Fruit fly (Drosophila melanogaster): ENCODE measurements around the gene FASN1.

Gene FASN1

dm6 chr2L:3041918-3042615 is 14.3 kb upstream of the FASN1 start, which contains the start of gene CG17261:
TSS of gene CG17261 (plus strand) at chr2L:3042551.
- TF ChIP-seq Ets98B (GFP tag; IDR thresholded peaks at IDR 0.05) = no peak
- no peak for TF ChIP-seq CG15710 (tag; optimal IDR thresholded peaks at IDR 0.05)
- TF ChIP-seq CG32121 (GFP tag; IDR thresholded peaks at IDR 0.05) = 0 out of 2 replicates have a peak, but pooled peaks have one; percentile 22
- TF ChIP-seq Pif1B (GFP tag; optimal IDR thresholded peaks at IDR 0.05) = no peak
- no peak for TF ChIP-seq rn (GFP tag; IDR thresholded peaks at IDR 0.05)
- no peak for TF ChIP-seq CG12605 (GFP tag; IDR thresholded peaks at IDR 0.05)
- TF ChIP-seq CG17806 (tag; optimal IDR thresholded peaks at IDR 0.05) = no peak
- no peak for TF ChIP-seq CG8301 (tag; optimal IDR thresholded peaks at IDR 0.05)
- no peak for TF ChIP-seq Pif1A (GFP tag; optimal IDR thresholded peaks at IDR 0.05)

- TF ChIP-seq CG9948 (tag; optimal IDR thresholded peaks at IDR 0.05) (no peak), CG17806 (tag; optimal IDR thresholded peaks at IDR 0.05) (no peak), CG34367 (tag; optimal IDR thresholded peaks at IDR 0.05) (no peak), CG12605 (GFP tag; IDR thresholded peaks at IDR 0.05) (no peak), rn (GFP tag; IDR thresholded peaks at IDR 0.05) (no peak), CG8159 (tag; optimal IDR thresholded peaks at IDR 0.05) (no peak), Pif1A (GFP tag; optimal IDR thresholded peaks at IDR 0.05) (no peak), Ets98B (GFP tag; IDR thresholded peaks at IDR 0.05) (no peak), EcR (GFP tag; optimal IDR thresholded peaks at IDR 0.05) (no peak), Pif1B (GFP tag; optimal IDR thresholded peaks at IDR 0.05) (no peak), CG10348 (GFP tag; IDR thresholded peaks at IDR 0.05) (no peak), CG14655 (GFP tag; optimal IDR thresholded peaks at IDR 0.05) (no peak), CG32121 (GFP tag; IDR thresholded peaks at IDR 0.05) (no peak), Snoo (tag; optimal IDR thresholded peaks at IDR 0.05) (no peak), CG8301 (tag; optimal IDR thresholded peaks at IDR 0.05) (no peak), CG13204 (GFP tag; optimal IDR thresholded peaks at IDR 0.05) (no peak)
These were observed 12.8 kb upstream of the FASN1 start, which contains the start of gene FASN2 for dm6 chr2L:3043647-3044046. TSS of gene FASN2 (plus strand) at chr2L:3043947.

- TF ChIP-seq Pif1A (GFP tag; optimal IDR thresholded peaks at IDR 0.05) = no peak
These were observed 11.5 kb upstream of the FASN1 start for dm6 chr2L:3044660-3045504.

dm6 chr2L:3055710-3056447 is 519 bp upstream of the FASN1 start:
- no peak for TF ChIP-seq CG32121 (GFP tag; IDR thresholded peaks at IDR 0.05)
- TF ChIP-seq CG12605 (GFP tag; IDR thresholded peaks at IDR 0.05) = no peak
- TF ChIP-seq CG8159 (tag; optimal IDR thresholded peaks at IDR 0.05) = peak; percentile 54
- TF ChIP-seq Pif1B (GFP tag; optimal IDR thresholded peaks at IDR 0.05) = peak; percentile 33
- TF ChIP-seq CG14655 (GFP tag; optimal IDR thresholded peaks at IDR 0.05) = peak; percentile 75
- TF ChIP-seq Pif1A (GFP tag; optimal IDR thresholded peaks at IDR 0.05) = peak; percentile 35
- no peak for TF ChIP-seq rn (GFP tag; IDR thresholded peaks at IDR 0.05)
- TF ChIP-seq CG9948 (tag; optimal IDR thresholded peaks at IDR 0.05) = peak; percentile 21
- TF ChIP-seq CG8301 (tag; optimal IDR thresholded peaks at IDR 0.05) = no peak
- no peak for TF ChIP-seq CG17806 (tag; optimal IDR thresholded peaks at IDR 0.05)
- TF ChIP-seq D1 (tag; optimal IDR thresholded peaks at IDR 0.05) = no peak
- no peak for TF ChIP-seq Snoo (tag; optimal IDR thresholded peaks at IDR 0.05)
- TF ChIP-seq CG15710 (tag; optimal IDR thresholded peaks at IDR 0.05) = peak; percentile 38
- TF ChIP-seq CG13204 (GFP tag; optimal IDR thresholded peaks at IDR 0.05) = no peak
- no peak for TF ChIP-seq fd96Ca (GFP tag; IDR thresholded peaks at IDR 0.05)

dm6 chr2L:3057951-3058771 is 1.8 kb downstream of the FASN1 start:
- TF ChIP-seq CG32121 (GFP tag; IDR thresholded peaks at IDR 0.05) = no peak
- TF ChIP-seq EcR (GFP tag; optimal IDR thresholded peaks at IDR 0.05) = peak; percentile 0
